Fruit fly (Drosophila melanogaster) S2 (cell line): ENCODE measurements around the gene Sgs8.

Source experiments
- CG8478 ChIP-seq: fragments of >200 bp; optimal IDR thresholded peaks from 2 replicates; lab custom pipeline; 2018
- CTCF ChIP-seq, 2 experiments: fragments of >200 bp; optimal IDR thresholded peaks; 2 replicates each; lab custom pipeline; 2018

dm6 chr3L:11534391-11535246, 25.4 kb upstream of the Sgs8 start:
- TF ChIP-seq CG8478 (lab: Kevin White, UChicago) (no peak), CTCF (optimal IDR thresholded peaks at IDR 0.05; lab: Kevin White, UChicago) (no peak)
